Fruit fly (Drosophila melanogaster) Kc167 (cell line): ENCODE data around the gene CG42675.

Experiments used
- h ChIP-seq: fragments of >200 bp; optimal IDR thresholded peaks from 3 replicates; lab custom pipeline; 2018; ENCODE audit warnings: missing external identifiers
- insv ChIP-seq: fragments of >200 bp; optimal IDR thresholded peaks from 3 replicates; lab custom pipeline; 2018; ENCODE audit warnings: missing external identifiers
- psq ChIP-seq: fragments of >200 bp; optimal IDR thresholded peaks from 2 replicates; lab custom pipeline; 2017; ENCODE audit warnings: missing external identifiers
- ttk ChIP-seq: sonication (Bioruptor generic); optimal IDR thresholded peaks from 2 replicates; lab custom pipeline; 2017; ENCODE audit warnings: missing external identifiers

dm6 chr3R:5797709-5798108 is 15.7 kb upstream of the CG42675 start:
- TF ChIP-seq psq (no peak), h (lab: Kevin White, UChicago) (no peak), ttk (lab: Kevin White, UChicago) (no peak), insv (lab: Kevin White, UChicago) (no peak)
